Worm (Caenorhabditis elegans): Measurements from ENCODE around the gene phf-33.

ce11 chrX:13251914-13252434, 26.8 kb downstream of the phf-33 start, which contains the start of gene nhr-32:
- TF ChIP-seq gei-8 (GFP tag; optimal IDR thresholded peaks at IDR 0.05) (no peak), snpc-1.2 (GFP tag; IDR thresholded peaks at IDR 0.05) (no peak), jun-1 (tag; optimal IDR thresholded peaks at IDR 0.05) (no peak), lsy-2 (tag; optimal IDR thresholded peaks at IDR 0.05) (no peak)

Measured in whole organism, L4 larva.